Worm (Caenorhabditis elegans): ENCODE data around the gene end-3.

DNA sequence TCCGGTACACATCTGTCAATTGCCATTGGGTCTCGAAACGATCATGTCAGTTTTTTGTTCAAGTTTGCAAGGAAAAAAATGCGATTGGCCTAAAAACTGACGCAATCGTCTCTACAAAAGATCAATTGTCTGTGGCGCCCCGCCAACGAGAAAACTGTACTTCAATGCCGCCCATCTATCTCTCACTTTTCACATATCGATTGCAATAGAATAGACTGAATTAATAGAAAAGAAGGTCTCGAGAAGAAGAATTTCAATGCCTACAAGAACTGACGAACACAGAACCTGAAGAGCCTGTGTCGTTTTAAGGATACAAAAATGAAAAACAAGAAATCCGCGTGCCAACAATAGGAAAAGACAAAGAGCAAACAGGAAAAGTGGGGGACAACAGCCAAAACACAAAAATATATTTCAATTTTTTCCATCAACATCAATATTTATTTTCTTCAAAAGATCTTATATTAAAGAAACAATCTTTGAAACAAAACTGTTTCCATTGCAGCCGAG lies 6.1 kb upstream of the end-3 start:
- TF ChIP-seq skn-1 (tag; optimal IDR thresholded peaks at IDR 0.05) (no peak), nhr-76 (tag; optimal IDR thresholded peaks at IDR 0.05) (no peak), ztf-11 (tag; optimal IDR thresholded peaks at IDR 0.05) (no peak), nhr-12 (tag; optimal IDR thresholded peaks at IDR 0.05) (no peak), Y116A8C.19 (tag; optimal IDR thresholded peaks at IDR 0.05; ENCODE audit: borderline replicate concordance) (no peak), egl-27 (tag; optimal IDR thresholded peaks at IDR 0.05) (no peak)
